Worm (Caenorhabditis elegans) whole organism, L2 larva: Measurements from ENCODE around the gene mog-2.

Experiments used
- C34F6.9 ChIP-seq: fragments of 150-350 bp; optimal IDR thresholded peaks from 2 replicates; lab custom pipeline; 2014; ENCODE audit warnings: missing biosample characterization, missing genetic modification characterization
- F13H6.1 ChIP-seq: sonication (generic microtip); optimal IDR thresholded peaks from 2 replicates; lab custom pipeline; 2016; ENCODE audit warnings: missing genetic modification characterization, missing compliant biosample characterization
- R02D3.7 ChIP-seq: fragments of 150-350 bp; optimal IDR thresholded peaks from 2 replicates; lab custom pipeline; 2014; ENCODE audit warnings: missing biosample characterization, missing genetic modification characterization
- Y55F3AM.14 ChIP-seq: fragments of 200-800 bp; sonication (Bioruptor generic); optimal IDR thresholded peaks from 2 replicates; lab custom pipeline; 2018; ENCODE audit warnings: mild to moderate bottlenecking, missing genetic modification characterization, missing compliant biosample characterization
- ZK546.5 ChIP-seq: sonication (generic microtip); optimal IDR thresholded peaks from 2 replicates; lab custom pipeline; 2017; ENCODE audit warnings: missing biosample characterization, missing genetic modification characterization
- alr-1 ChIP-seq: fragments of 150-350 bp; optimal IDR thresholded peaks from 2 replicates; lab custom pipeline; 2014; ENCODE audit warnings: missing biosample characterization, missing genetic modification characterization
- aly-2 ChIP-seq: fragments of 150-350 bp; optimal IDR thresholded peaks from 2 replicates; lab custom pipeline; 2014; ENCODE audit warnings: missing biosample characterization, missing genetic modification characterization
- ama-1 ChIP-seq: fragments of 150-350 bp; optimal IDR thresholded peaks from 2 replicates; lab custom pipeline; 2018; ENCODE audit warnings: inconsistent platforms
- blmp-1 ChIP-seq: sonication (generic microtip); optimal IDR thresholded peaks from 2 replicates; lab custom pipeline; 2017; ENCODE audit warnings: missing genetic modification characterization, mild to moderate bottlenecking, missing compliant biosample characterization, antibody characterized with exemption, moderate library complexity; ENCODE audit not compliant: insufficient read depth
- ceh-16 ChIP-seq: fragments of 150-350 bp; optimal IDR thresholded peaks from 2 replicates; lab custom pipeline; 2014; ENCODE audit warnings: missing biosample characterization, missing genetic modification characterization
- ceh-82 ChIP-seq: fragments of 150-350 bp; optimal IDR thresholded peaks from 2 replicates; lab custom pipeline; 2014; ENCODE audit warnings: missing biosample characterization, missing genetic modification characterization
- crh-2 ChIP-seq: sonication (generic microtip); optimal IDR thresholded peaks from 2 replicates; lab custom pipeline; 2017; ENCODE audit warnings: missing biosample characterization, missing genetic modification characterization
- dmd-4 ChIP-seq: sonication (generic microtip); optimal IDR thresholded peaks from 2 replicates; lab custom pipeline; 2017; ENCODE audit warnings: missing biosample characterization, missing genetic modification characterization
- egl-27 ChIP-seq: sonication (generic microtip); optimal IDR thresholded peaks from 3 replicates; lab custom pipeline; 2017; ENCODE audit warnings: missing biosample characterization, missing genetic modification reagents, missing genetic modification characterization
- elt-1 ChIP-seq: fragments of 150-350 bp; optimal IDR thresholded peaks from 2 replicates; lab custom pipeline; 2014; ENCODE audit warnings: missing biosample characterization, missing genetic modification characterization
- elt-3 ChIP-seq: sonication (generic microtip); optimal IDR thresholded peaks from 2 replicates; lab custom pipeline; 2017; ENCODE audit warnings: missing biosample characterization, missing genetic modification characterization
- fos-1 ChIP-seq: fragments of 150-350 bp; optimal IDR thresholded peaks from 2 replicates; lab custom pipeline; 2014; ENCODE audit warnings: missing biosample characterization, missing genetic modification characterization
- gmeb-1 ChIP-seq: fragments of 150-350 bp; optimal IDR thresholded peaks from 2 replicates; lab custom pipeline; 2014; ENCODE audit warnings: missing biosample characterization, missing genetic modification characterization
- lin-11 ChIP-seq: fragments of 150-350 bp; sonication (generic microtip); optimal IDR thresholded peaks from 2 replicates; lab custom pipeline; 2014; ENCODE audit warnings: missing biosample characterization, missing genetic modification characterization, inconsistent platforms, mixed read lengths
- lin-13 ChIP-seq: fragments of 150-350 bp; optimal IDR thresholded peaks from 2 replicates; lab custom pipeline; 2014; ENCODE audit warnings: missing biosample characterization, missing genetic modification reagents, missing genetic modification characterization
- lin-39 ChIP-seq: fragments of 150-350 bp; optimal IDR thresholded peaks from 2 replicates; lab custom pipeline; 2014; ENCODE audit warnings: missing biosample characterization, missing genetic modification reagents, missing genetic modification characterization
- lsy-2 ChIP-seq, 2 experiments: fragments of 150-350 bp in 1 of 2; sonication (generic microtip) in 1 of 2; optimal IDR thresholded peaks; 2 replicates each; lab custom pipeline; 2014 to 2017; ENCODE audit warnings: missing biosample characterization in 2 of 2, missing genetic modification characterization in 2 of 2
- mab-5 ChIP-seq: fragments of 150-350 bp; optimal IDR thresholded peaks from 2 replicates; lab custom pipeline; 2014; ENCODE audit warnings: missing biosample characterization, missing genetic modification characterization
- mbf-1 ChIP-seq: sonication (generic microtip); optimal IDR thresholded peaks from 2 replicates; lab custom pipeline; 2017; ENCODE audit warnings: missing biosample characterization, missing genetic modification characterization
- mdl-1 ChIP-seq, 2 experiments: fragments of 150-350 bp in 1 of 2; sonication (generic microtip) in 1 of 2; optimal IDR thresholded peaks; 2 replicates each; lab custom pipeline; 2017; ENCODE audit warnings: missing biosample characterization in 2 of 2, missing genetic modification characterization in 2 of 2
- nhr-10 ChIP-seq: sonication (generic microtip); optimal IDR thresholded peaks from 2 replicates; lab custom pipeline; 2017; ENCODE audit warnings: missing biosample characterization, missing genetic modification characterization
- nhr-11 ChIP-seq: fragments of 150-350 bp; optimal IDR thresholded peaks from 2 replicates; lab custom pipeline; 2014; ENCODE audit warnings: missing biosample characterization, missing genetic modification characterization
- nhr-12 ChIP-seq: fragments of 150-350 bp; optimal IDR thresholded peaks from 2 replicates; lab custom pipeline; 2014; ENCODE audit warnings: missing biosample characterization, missing genetic modification characterization
- nhr-129 ChIP-seq: fragments of 150-350 bp; optimal IDR thresholded peaks from 2 replicates; lab custom pipeline; 2014; ENCODE audit warnings: missing biosample characterization, missing genetic modification characterization
- nhr-21 ChIP-seq: fragments of 150-350 bp; optimal IDR thresholded peaks from 2 replicates; lab custom pipeline; 2014; ENCODE audit warnings: missing biosample characterization, missing genetic modification characterization
- nhr-23 ChIP-seq: fragments of 150-350 bp; optimal IDR thresholded peaks from 2 replicates; lab custom pipeline; 2014; ENCODE audit warnings: missing biosample characterization, missing genetic modification reagents, missing genetic modification characterization
- nhr-237 ChIP-seq: fragments of 150-350 bp; optimal IDR thresholded peaks from 2 replicates; lab custom pipeline; 2014; ENCODE audit warnings: missing biosample characterization, missing genetic modification characterization
- nhr-25 ChIP-seq: fragments of 150-350 bp; sonication (generic microtip); optimal IDR thresholded peaks from 3 replicates; lab custom pipeline; 2014; ENCODE audit warnings: missing biosample characterization, missing genetic modification characterization
- nhr-6 ChIP-seq: fragments of 150-350 bp; optimal IDR thresholded peaks from 2 replicates; lab custom pipeline; 2014; ENCODE audit warnings: missing biosample characterization, missing genetic modification characterization
- nhr-77 ChIP-seq: fragments of 150-350 bp; optimal IDR thresholded peaks from 2 replicates; lab custom pipeline; 2014; ENCODE audit warnings: missing biosample characterization, missing genetic modification characterization
- peb-1 ChIP-seq: fragments of 150-350 bp; optimal IDR thresholded peaks from 2 replicates; lab custom pipeline; 2014; ENCODE audit warnings: missing biosample characterization, missing genetic modification characterization
- sem-4 ChIP-seq: fragments of 150-350 bp; optimal IDR thresholded peaks from 2 replicates; lab custom pipeline; 2014; ENCODE audit warnings: missing biosample characterization, missing genetic modification reagents, missing genetic modification characterization
- skn-1 ChIP-seq: sonication (generic microtip); optimal IDR thresholded peaks from 2 replicates; lab custom pipeline; 2017; ENCODE audit warnings: missing biosample characterization, missing genetic modification characterization
- sma-3 ChIP-seq: sonication (generic microtip); optimal IDR thresholded peaks from 2 replicates; lab custom pipeline; 2016; ENCODE audit warnings: missing genetic modification reagents, missing genetic modification characterization, missing compliant biosample characterization
- sma-9 ChIP-seq, 2 experiments: fragments of 150-350 bp in 1 of 2; sonication (generic microtip) in 1 of 2; optimal IDR thresholded peaks; 2 replicates each; lab custom pipeline; 2014 to 2016; ENCODE audit warnings: missing genetic modification characterization in 2 of 2, mild to moderate bottlenecking in 1 of 2, missing biosample characterization in 1 of 2, missing compliant biosample characterization in 1 of 2, missing genetic modification reagents in 1 of 2, moderate library complexity in 1 of 2
- snpc-4 ChIP-seq: fragments of 150-350 bp; optimal IDR thresholded peaks from 2 replicates; lab custom pipeline; 2014; ENCODE audit warnings: missing biosample characterization, missing genetic modification characterization
- unc-39 ChIP-seq: fragments of 150-350 bp; optimal IDR thresholded peaks from 2 replicates; lab custom pipeline; 2014; ENCODE audit warnings: missing biosample characterization, missing genetic modification characterization
- unc-55 ChIP-seq: fragments of 150-350 bp; sonication (generic microtip); optimal IDR thresholded peaks from 3 replicates; lab custom pipeline; 2014; ENCODE audit warnings: missing biosample characterization, missing genetic modification reagents, missing genetic modification characterization
- unc-62 ChIP-seq: fragments of 150-350 bp; optimal IDR thresholded peaks from 2 replicates; lab custom pipeline; 2014; ENCODE audit warnings: missing biosample characterization, missing genetic modification reagents, missing genetic modification characterization
- zag-1 ChIP-seq: fragments of 150-350 bp; optimal IDR thresholded peaks from 2 replicates; lab custom pipeline; 2014; ENCODE audit warnings: missing biosample characterization, missing genetic modification characterization
- ztf-1 ChIP-seq: fragments of 200-800 bp; sonication (Bioruptor generic); conservative IDR thresholded peaks from 2 replicates; pipeline ENCODE4 v1.3.6; 2022; ENCODE audit warnings: missing genetic modification characterization, missing compliant biosample characterization
- ztf-11 ChIP-seq: sonication (generic microtip); optimal IDR thresholded peaks from 2 replicates; lab custom pipeline; 2017; ENCODE audit warnings: missing biosample characterization, missing genetic modification characterization
- ztf-4 ChIP-seq: fragments of 150-350 bp; optimal IDR thresholded peaks from 2 replicates; lab custom pipeline; 2014; ENCODE audit warnings: missing biosample characterization, missing genetic modification characterization

The mog-2 gene

ce11 chrII:4299227-4299703, 24.9 kb upstream of the mog-2 start, which contains the start of gene sco-1:
sco-1 (plus strand) TSS chrII:4299653.
- TF ChIP-seq sma-9 (GFP tag; optimal IDR thresholded peaks at IDR 0.05; lab: Kevin White, UChicago) (peak; percentile 98), sma-9 (tag; optimal IDR thresholded peaks at IDR 0.05; lab: Kevin White, UChicago) (no peak), nhr-21 (tag; lab: Kevin White, UChicago) (peak; percentile 94), nhr-25 (peak; percentile 96), lin-13 (GFP tag; lab: Kevin White, UChicago) (peak; percentile 97), lsy-2 (tag; optimal IDR thresholded peaks at IDR 0.05; lab: Kevin White, UChicago) (peak; percentile 93 to 97), ama-1 (lab: Kevin White, UChicago) (peak; percentile 63), ceh-82 (tag; lab: Kevin White, UChicago) (no peak), elt-3 (tag; lab: Kevin White, UChicago) (no peak), ztf-4 (tag; lab: Kevin White, UChicago) (peak; percentile 82), alr-1 (no peak), zag-1 (peak; percentile 56), dmd-4 (tag; lab: Kevin White, UChicago) (peak; percentile 31), ztf-11 (tag; lab: Kevin White, UChicago) (peak; percentile 32), nhr-237 (tag; lab: Kevin White, UChicago) (peak; percentile 60), C34F6.9 (tag; lab: Kevin White, UChicago) (peak; percentile 95), crh-2 (tag; lab: Kevin White, UChicago) (peak; percentile 97), elt-1 (tag; lab: Kevin White, UChicago) (no peak), lin-39 (tag; lab: Kevin White, UChicago) (no peak), nhr-77 (peak; percentile 73), nhr-12 (tag; lab: Kevin White, UChicago) (peak; percentile 34), unc-55 (GFP tag; lab: Kevin White, UChicago) (peak; percentile 99), mab-5 (peak; percentile 95), nhr-129 (tag; lab: Kevin White, UChicago) (peak; percentile 79), nhr-23 (no peak), fos-1 (tag; lab: Kevin White, UChicago) (peak; percentile 91), ztf-1 (GFP tag; lab: Robert Waterston, UW) (no peak), unc-39 (tag; lab: Kevin White, UChicago) (no peak), ceh-16 (peak; percentile 95), peb-1 (tag; lab: Kevin White, UChicago) (no peak), nhr-10 (tag; lab: Kevin White, UChicago) (peak; percentile 49), ZK546.5 (tag; lab: Kevin White, UChicago) (peak; percentile 72), blmp-1 (peak; percentile 74), egl-27 (tag; lab: Kevin White, UChicago) (peak; percentile 95), nhr-6 (tag; lab: Kevin White, UChicago) (peak; percentile 81), sem-4 (tag; lab: Kevin White, UChicago) (peak; percentile 94), mbf-1 (no peak), Y55F3AM.14 (GFP tag; lab: Kevin White, UChicago) (peak; percentile 84), aly-2 (tag; lab: Kevin White, UChicago) (no peak), sma-3 (peak; percentile 98), R02D3.7 (peak; percentile 100), gmeb-1 (tag; lab: Kevin White, UChicago) (peak; percentile 93), unc-62 (GFP tag; lab: Kevin White, UChicago) (peak; percentile 82), snpc-4 (tag; lab: Kevin White, UChicago) (peak; percentile 85), lin-11 (peak; percentile 96), mdl-1 (tag; optimal IDR thresholded peaks at IDR 0.05; lab: Kevin White, UChicago) (peak in 1 of 2 experiments; percentile 70), nhr-11 (tag; lab: Kevin White, UChicago) (no peak), skn-1 (tag; lab: Kevin White, UChicago) (peak; percentile 4), F13H6.1 (tag; lab: Kevin White, UChicago) (peak; percentile 94)
